Fruit fly (Drosophila melanogaster) whole organism, prepupa: ENCODE measurements around the gene CG12992.
A peak's percentile ranks its signal among the peaks of the same experiment; 100 is the strongest.

Experiments
- Blimp-1 ChIP-seq: fragments of 200-800 bp; sonication (Bioruptor generic); optimal IDR thresholded peaks from 3 replicates; lab custom pipeline; 2017; ENCODE audit warnings: missing biosample characterization, missing genetic modification characterization, mild to moderate bottlenecking, moderate library complexity, missing genetic modification reagents
- CG10631 ChIP-seq: fragments of 200-800 bp; sonication (Bioruptor generic); optimal IDR thresholded peaks from 2 replicates; lab custom pipeline; 2016; ENCODE audit warnings: missing biosample characterization, missing genetic modification characterization
- CG11762 ChIP-seq: fragments of 200-800 bp; sonication (Bioruptor generic); optimal IDR thresholded peaks from 3 replicates; lab custom pipeline; 2016; ENCODE audit warnings: missing biosample characterization, missing genetic modification characterization; ENCODE audit not compliant: insufficient read depth
- CG11902 ChIP-seq: fragments of 200-800 bp; sonication (Bioruptor generic); optimal IDR thresholded peaks from 3 replicates; lab custom pipeline; 2016; ENCODE audit warnings: missing biosample characterization, missing genetic modification characterization
- CG15336 ChIP-seq: fragments of 200-800 bp; sonication (Bioruptor generic); IDR thresholded peaks from 2 replicates; pipeline ENCODE4 v1.3.6; 2022; ENCODE audit warnings: missing biosample characterization, missing genetic modification characterization
- CG1621 ChIP-seq: fragments of 200-800 bp; sonication (Bioruptor generic); optimal IDR thresholded peaks from 3 replicates; lab custom pipeline; 2018; ENCODE audit warnings: missing biosample characterization, mild to moderate bottlenecking, missing genetic modification characterization
- CG16779 ChIP-seq: fragments of 200-800 bp; sonication (Bioruptor generic); optimal IDR thresholded peaks from 3 replicates; lab custom pipeline; 2017; ENCODE audit warnings: missing biosample characterization, mild to moderate bottlenecking, missing genetic modification characterization
- CG3032 ChIP-seq: fragments of 200-800 bp; optimal IDR thresholded peaks from 2 replicates; lab custom pipeline; 2019; ENCODE audit warnings: missing biosample characterization, mild to moderate bottlenecking, missing genetic modification characterization, moderate library complexity
- CG32006 ChIP-seq: fragments of 200-800 bp; sonication (Bioruptor generic); optimal IDR thresholded peaks from 3 replicates; lab custom pipeline; 2017; ENCODE audit warnings: missing biosample characterization, mild to moderate bottlenecking, missing genetic modification characterization
- CG34406 ChIP-seq: fragments of 200-800 bp; sonication (Bioruptor generic); optimal IDR thresholded peaks from 3 replicates; lab custom pipeline; 2016; ENCODE audit warnings: missing biosample characterization, missing genetic modification characterization
- CG3919 ChIP-seq: fragments of 200-800 bp; sonication (Bioruptor generic); optimal IDR thresholded peaks from 3 replicates; lab custom pipeline; 2016; ENCODE audit warnings: missing biosample characterization, missing genetic modification characterization
- CG4318 ChIP-seq: fragments of 200-800 bp; sonication (Bioruptor generic); optimal IDR thresholded peaks from 3 replicates; lab custom pipeline; 2017; ENCODE audit warnings: missing biosample characterization, mild to moderate bottlenecking, missing genetic modification characterization
- CG6163 ChIP-seq: fragments of 200-800 bp; sonication (Bioruptor generic); IDR thresholded peaks from 3 replicates; pipeline ENCODE4 v1.3.6; 2022; ENCODE audit warnings: missing biosample characterization, missing genetic modification characterization
- CG6792 ChIP-seq: fragments of 200-800 bp; sonication (Bioruptor generic); optimal IDR thresholded peaks from 3 replicates; lab custom pipeline; 2016; ENCODE audit warnings: missing biosample characterization, missing genetic modification characterization
- CG6808 ChIP-seq: fragments of 200-800 bp; sonication (Bioruptor generic); optimal IDR thresholded peaks from 3 replicates; lab custom pipeline; 2017; ENCODE audit warnings: missing biosample characterization, missing genetic modification characterization, mild to moderate bottlenecking, moderate library complexity, missing genetic modification reagents
- CG6854 ChIP-seq: fragments of 200-800 bp; sonication (Bioruptor generic); optimal IDR thresholded peaks from 2 replicates; lab custom pipeline; 2017; ENCODE audit warnings: missing biosample characterization, mild to moderate bottlenecking, missing genetic modification characterization
- CG8119 ChIP-seq: fragments of 200-800 bp; sonication (Bioruptor generic); IDR thresholded peaks from 3 replicates; pipeline ENCODE4 v1.3.6; 2022; ENCODE audit warnings: missing biosample characterization, missing genetic modification characterization
- Eip75B ChIP-seq: fragments of 200-800 bp; sonication (Bioruptor generic); optimal IDR thresholded peaks from 3 replicates; lab custom pipeline; 2016; ENCODE audit warnings: missing biosample characterization, missing genetic modification characterization
- Eip78C ChIP-seq: fragments of 200-800 bp; sonication (Bioruptor generic); peaks from one replicate; lab custom pipeline; 2016; ENCODE audit warnings: missing biosample characterization, missing genetic modification characterization
- Ets96B ChIP-seq: fragments of 200-800 bp; optimal IDR thresholded peaks from 2 replicates; lab custom pipeline; 2019; ENCODE audit warnings: missing biosample characterization, mild to moderate bottlenecking, missing genetic modification characterization, moderate library complexity
- Gug ChIP-seq: fragments of 200-800 bp; sonication (Bioruptor generic); IDR thresholded peaks from 2 replicates; pipeline ENCODE4 v1.3.6; 2022; ENCODE audit warnings: missing biosample characterization, missing genetic modification characterization
- Hr4 ChIP-seq: fragments of 200-800 bp; sonication (Bioruptor generic); optimal IDR thresholded peaks from 3 replicates; lab custom pipeline; 2016; ENCODE audit warnings: missing biosample characterization, missing genetic modification characterization
- Lpt ChIP-seq: fragments of 200-800 bp; sonication (Bioruptor generic); optimal IDR thresholded peaks from 3 replicates; lab custom pipeline; 2016; ENCODE audit warnings: missing biosample characterization, missing genetic modification characterization
- OdsH ChIP-seq: fragments of 200-800 bp; sonication (Bioruptor generic); optimal IDR thresholded peaks from 3 replicates; lab custom pipeline; 2016; ENCODE audit warnings: missing biosample characterization, missing genetic modification characterization
- Smox ChIP-seq: fragments of 200-800 bp; sonication (Bioruptor generic); optimal IDR thresholded peaks from 3 replicates; lab custom pipeline; 2016; ENCODE audit warnings: missing biosample characterization, missing genetic modification characterization
- Sox15 ChIP-seq: fragments of 200-800 bp; sonication (Bioruptor generic); optimal IDR thresholded peaks from 3 replicates; lab custom pipeline; 2016; ENCODE audit warnings: missing biosample characterization, missing genetic modification characterization
- cyc ChIP-seq: fragments of 200-800 bp; sonication (Bioruptor generic); optimal IDR thresholded peaks from 3 replicates; lab custom pipeline; 2016; ENCODE audit warnings: missing biosample characterization, missing genetic modification characterization
- dac ChIP-seq: fragments of 200-800 bp; sonication (Bioruptor generic); optimal IDR thresholded peaks from 2 replicates; lab custom pipeline; 2017; ENCODE audit warnings: missing biosample characterization, mild to moderate bottlenecking, missing genetic modification characterization
- dsx ChIP-seq: fragments of 200-800 bp; optimal IDR thresholded peaks from 3 replicates; lab custom pipeline; 2019; ENCODE audit warnings: missing biosample characterization, mild to moderate bottlenecking, missing genetic modification characterization, moderate library complexity; ENCODE audit not compliant: poor library complexity, severe bottlenecking
- eg ChIP-seq: fragments of 200-800 bp; sonication (Bioruptor generic); IDR thresholded peaks from 3 replicates; pipeline ENCODE4 v1.3.6; 2022; ENCODE audit warnings: missing biosample characterization, missing genetic modification characterization
- esn ChIP-seq: fragments of 200-800 bp; sonication (Bioruptor generic); optimal IDR thresholded peaks from 2 replicates; lab custom pipeline; 2016; ENCODE audit warnings: missing biosample characterization, mild to moderate bottlenecking, missing genetic modification characterization, moderate library complexity
- fd59A ChIP-seq: fragments of 200-800 bp; sonication (Bioruptor generic); optimal IDR thresholded peaks from 2 replicates; lab custom pipeline; 2017; ENCODE audit warnings: missing biosample characterization, mild to moderate bottlenecking, missing genetic modification characterization, missing genetic modification reagents
- fkh ChIP-seq: fragments of 200-800 bp; sonication (Bioruptor generic); optimal IDR thresholded peaks from 3 replicates; lab custom pipeline; 2017; ENCODE audit warnings: missing biosample characterization, mild to moderate bottlenecking, missing genetic modification characterization, moderate library complexity
- lz ChIP-seq: fragments of 200-800 bp; sonication (Bioruptor generic); optimal IDR thresholded peaks from 3 replicates; lab custom pipeline; 2016; ENCODE audit warnings: missing biosample characterization, missing genetic modification characterization
- net ChIP-seq: fragments of 200-800 bp; sonication (Bioruptor generic); optimal IDR thresholded peaks from 3 replicates; lab custom pipeline; 2016; ENCODE audit warnings: missing biosample characterization, missing genetic modification characterization
- salr ChIP-seq, 2 experiments: fragments of 200-800 bp; sonication (Bioruptor generic); optimal IDR thresholded peaks; 3 replicates each; lab custom pipeline; 2016 to 2018; ENCODE audit warnings: missing biosample characterization in 2 of 2, missing genetic modification characterization in 2 of 2, mild to moderate bottlenecking in 1 of 2
- spab ChIP-seq: fragments of 200-800 bp; sonication (Bioruptor generic); optimal IDR thresholded peaks from 2 replicates; lab custom pipeline; 2017; ENCODE audit warnings: missing biosample characterization, mild to moderate bottlenecking, missing genetic modification characterization, missing genetic modification reagents
- ss ChIP-seq, 2 experiments: fragments of 200-800 bp; sonication (Bioruptor generic); optimal IDR thresholded peaks; 2 replicates in 1 of 2; 3 replicates in 1 of 2; lab custom pipeline; 2017 to 2018; ENCODE audit warnings: mild to moderate bottlenecking in 2 of 2, missing biosample characterization in 2 of 2, missing genetic modification characterization in 2 of 2, moderate library complexity in 1 of 2
- svp ChIP-seq: fragments of 200-800 bp; sonication (Bioruptor generic); peaks from one replicate; lab custom pipeline; 2016; ENCODE audit warnings: missing biosample characterization, missing genetic modification characterization
- topi ChIP-seq: fragments of 200-800 bp; sonication (Bioruptor generic); optimal IDR thresholded peaks from 3 replicates; lab custom pipeline; 2016; ENCODE audit warnings: missing biosample characterization, missing genetic modification characterization
- vri ChIP-seq: fragments of 200-800 bp; sonication (Bioruptor generic); optimal IDR thresholded peaks from 3 replicates; lab custom pipeline; 2016; ENCODE audit warnings: missing biosample characterization, mild to moderate bottlenecking, missing genetic modification characterization

CG12992 gene

DNA sequence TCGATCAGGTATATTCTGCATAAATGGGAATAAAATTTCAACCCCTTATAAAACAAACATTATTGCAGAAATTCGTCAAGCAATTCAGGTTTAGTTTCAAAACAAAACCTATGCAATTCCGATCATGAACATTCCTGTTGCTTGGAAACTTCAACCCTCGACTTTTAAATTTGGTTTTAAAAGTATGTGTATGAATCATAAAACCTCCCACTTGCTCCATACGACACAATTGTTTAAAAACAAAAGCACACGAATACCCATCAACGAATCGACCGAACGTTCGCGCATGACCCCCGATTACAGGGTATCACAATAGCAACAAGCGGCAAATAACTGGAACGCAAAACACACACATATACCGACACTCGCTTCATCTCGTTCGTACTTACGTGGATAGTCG lies 10.5 kb upstream of the CG12992 start (continued):
- TF ChIP-seq CG11762 (GFP tag; lab: Kevin White, UChicago), result no peak
- TF ChIP-seq Blimp-1 (GFP tag; lab: Kevin White, UChicago), result no peak
- peak; percentile 45 for TF ChIP-seq CG34406 (GFP tag; lab: Kevin White, UChicago)
- TF ChIP-seq Ets96B, result peak; percentile 12
- TF ChIP-seq CG10631 (GFP tag; lab: Kevin White, UChicago), result peak; percentile 56
- peak; percentile 17 for TF ChIP-seq CG16779 (tag; lab: Kevin White, UChicago)
- peak; percentile 34 for TF ChIP-seq CG6792 (GFP tag; lab: Kevin White, UChicago)
- peak; percentile 50 for TF ChIP-seq Smox (GFP tag; lab: Kevin White, UChicago)
- peak; percentile 32 for TF ChIP-seq CG3032 (tag; lab: Kevin White, UChicago)
- peak; percentile 70 for TF ChIP-seq esn (GFP tag; lab: Kevin White, UChicago)
- TF ChIP-seq fkh (GFP tag; lab: Kevin White, UChicago), result no peak
- TF ChIP-seq CG6808 (GFP tag; lab: Kevin White, UChicago), result peak; percentile 54
- no peak for TF ChIP-seq vri
- peak; percentile 36 for TF ChIP-seq cyc (GFP tag; lab: Kevin White, UChicago)
- TF ChIP-seq dsx (GFP tag; lab: Kevin White, UChicago), result no peak
- TF ChIP-seq Sox15 (GFP tag; lab: Kevin White, UChicago), result peak; percentile 23

DNA sequence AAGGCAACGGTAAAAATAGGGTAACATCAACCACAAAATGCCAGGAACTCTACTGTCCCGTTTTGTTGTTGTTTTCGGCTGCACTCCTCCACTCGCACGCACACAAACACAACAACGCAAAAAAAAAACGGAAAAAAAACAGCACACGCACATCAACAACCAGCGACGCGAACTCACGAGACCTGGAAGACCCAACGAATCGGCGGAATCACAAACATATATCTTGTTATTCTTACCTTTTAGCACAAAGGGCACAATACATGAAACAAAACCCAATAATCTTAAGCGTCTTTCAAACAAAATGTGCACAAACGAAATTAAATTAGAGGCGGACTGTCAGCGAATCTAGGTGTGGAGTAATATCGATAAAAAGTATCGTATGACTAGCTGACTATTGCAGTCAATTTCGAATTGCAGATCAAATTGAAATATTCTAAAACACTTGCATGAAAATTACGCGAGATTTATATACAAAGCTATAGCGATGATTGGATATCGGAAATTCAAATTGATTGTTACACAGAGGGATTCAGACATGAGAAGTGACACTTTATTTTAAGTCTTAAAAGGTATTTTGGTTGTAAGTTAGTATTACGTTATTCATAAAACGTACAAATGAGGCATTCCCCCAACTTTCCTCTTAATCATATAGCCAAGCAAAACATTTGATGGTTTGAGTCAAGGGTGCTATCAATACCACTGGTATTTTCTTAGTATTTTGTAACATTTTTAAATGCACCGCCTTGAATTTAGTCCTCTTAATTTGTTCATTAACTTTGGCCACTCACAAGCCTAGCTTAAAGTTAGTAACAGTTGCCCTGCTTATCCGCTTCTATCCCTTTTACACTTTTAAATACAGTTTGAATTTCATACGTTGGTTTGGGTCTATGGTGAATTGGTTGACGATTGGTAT lies 9.5 kb upstream of the CG12992 start, which contains the start of gene Ankle2:
Gene Ankle2 (minus strand): TSS at position 361 of the 913 bp plus-strand sequence.
- peak; percentile 49 for TF ChIP-seq svp (GFP tag; lab: Kevin White, UChicago)
- TF ChIP-seq CG15336 (GFP tag; lab: Robert Waterston, UW), result peak; percentile 17; the same call in 1 of the 2 replicates
- no peak for TF ChIP-seq CG1621
- no peak for TF ChIP-seq fd59A (GFP tag; lab: Kevin White, UChicago)
- peak; percentile 2 for TF ChIP-seq CG6854 (GFP tag; lab: Kevin White, UChicago)
- TF ChIP-seq net, result peak; percentile 25
- TF ChIP-seq ss (GFP tag; optimal IDR thresholded peaks at IDR 0.05; lab: Kevin White, UChicago), result peak; percentile 31 to 32
- no peak for TF ChIP-seq CG11902
- TF ChIP-seq, all 60 proteins: peak for 5

- TF ChIP-seq Ets96B, result no peak
- TF ChIP-seq topi (GFP tag; lab: Kevin White, UChicago), result no peak
- peak; percentile 42 for TF ChIP-seq esn (GFP tag; lab: Kevin White, UChicago)
- TF ChIP-seq CG32006 (GFP tag; lab: Kevin White, UChicago), result peak; percentile 36
- no peak for TF ChIP-seq CG11902
- no peak for TF ChIP-seq dac
- TF ChIP-seq CG8119 (GFP tag; lab: Robert Waterston, UW), result peak; percentile 58
- no peak for TF ChIP-seq OdsH (GFP tag; lab: Kevin White, UChicago)
- no peak for TF ChIP-seq CG6854 (GFP tag; lab: Kevin White, UChicago)
- TF ChIP-seq CG6163 (GFP tag; lab: Robert Waterston, UW), result 0 out of 3 replicates have a peak, but pooled peaks have one; percentile 19
- TF ChIP-seq ss (GFP tag; optimal IDR thresholded peaks at IDR 0.05; lab: Kevin White, UChicago), result peak; percentile 32 to 49
- TF ChIP-seq CG3919 (GFP tag; lab: Kevin White, UChicago), result peak; percentile 35
- no peak for TF ChIP-seq CG4318 (GFP tag; lab: Kevin White, UChicago)
- peak; percentile 40 for TF ChIP-seq Smox (GFP tag; lab: Kevin White, UChicago)
- TF ChIP-seq spab (GFP tag; lab: Kevin White, UChicago), result no peak
- no peak for TF ChIP-seq CG3032 (tag; lab: Kevin White, UChicago)
- peak; percentile 16 for TF ChIP-seq CG6792 (GFP tag; lab: Kevin White, UChicago)
- TF ChIP-seq salr (GFP tag; optimal IDR thresholded peaks at IDR 0.05; lab: Kevin White, UChicago), result no peak
- TF ChIP-seq CG15336 (GFP tag; lab: Robert Waterston, UW), result peak; percentile 63
- TF ChIP-seq Lpt, result no peak
- TF ChIP-seq dsx (GFP tag; lab: Kevin White, UChicago), result peak; percentile 10
- peak; percentile 62 for TF ChIP-seq Eip78C (GFP tag; lab: Kevin White, UChicago)
- TF ChIP-seq lz (GFP tag; lab: Kevin White, UChicago), result peak; percentile 34
- no peak for TF ChIP-seq CG34406 (GFP tag; lab: Kevin White, UChicago)
- TF ChIP-seq Eip75B, result no peak
- no peak for TF ChIP-seq CG6808 (GFP tag; lab: Kevin White, UChicago)
- peak; percentile 16 for TF ChIP-seq cyc (GFP tag; lab: Kevin White, UChicago)
- TF ChIP-seq Gug (GFP tag; lab: Robert Waterston, UW), result no peak
- peak; percentile 56; the same call in 2 of the 3 replicates for TF ChIP-seq eg
- no peak for TF ChIP-seq svp (GFP tag; lab: Kevin White, UChicago)
- TF ChIP-seq Sox15 (GFP tag; lab: Kevin White, UChicago), result no peak
- TF ChIP-seq Hr4 (GFP tag; lab: Kevin White, UChicago), result peak; percentile 30
- peak; percentile 8 for TF ChIP-seq CG16779 (tag; lab: Kevin White, UChicago)
Measured at dm6 chrX:17579782-17580451, 8.7 kb upstream of the CG12992 start, which contains the start of gene CG12991. Gene CG12991 (plus strand): TSS chrX:17579861.
